Fruit fly (Drosophila melanogaster) whole organism, pupa: ENCODE results near the gene abd-A.
A peak's percentile ranks its signal among the peaks of the same experiment; 100 is the strongest.

Source experiments
- CG10348 ChIP-seq: fragments of 200-800 bp; sonication (Bioruptor generic); IDR thresholded peaks from 2 replicates; pipeline ENCODE4 v1.3.6; 2022; ENCODE audit warnings: missing biosample characterization, missing genetic modification characterization
- CG12605 ChIP-seq: fragments of 200-800 bp; sonication (Bioruptor generic); IDR thresholded peaks from 2 replicates; pipeline ENCODE4 v1.3.6; 2022; ENCODE audit warnings: missing biosample characterization, missing genetic modification characterization
- CG13204 ChIP-seq: fragments of 200-800 bp; sonication (Bioruptor generic); optimal IDR thresholded peaks from 2 replicates; lab custom pipeline; 2018; ENCODE audit warnings: missing biosample characterization, mild to moderate bottlenecking, missing genetic modification characterization, moderate library complexity
- CG14655 ChIP-seq: fragments of 200-800 bp; sonication (Bioruptor generic); optimal IDR thresholded peaks from 3 replicates; lab custom pipeline; 2017; ENCODE audit warnings: mild to moderate bottlenecking, missing biosample characterization, missing genetic modification reagents, missing genetic modification characterization
- CG15710 ChIP-seq: fragments of 200-800 bp; sonication (Bioruptor generic); optimal IDR thresholded peaks from 2 replicates; lab custom pipeline; 2018; ENCODE audit warnings: missing biosample characterization, mild to moderate bottlenecking, missing genetic modification characterization, moderate library complexity
- CG17806 ChIP-seq: fragments of 200-800 bp; sonication (Bioruptor generic); optimal IDR thresholded peaks from 2 replicates; lab custom pipeline; 2018; ENCODE audit warnings: missing biosample characterization, mild to moderate bottlenecking, missing genetic modification characterization, moderate library complexity
- CG32121 ChIP-seq: fragments of 200-800 bp; sonication (Bioruptor generic); IDR thresholded peaks from 2 replicates; pipeline ENCODE4 v1.3.6; 2022; ENCODE audit warnings: missing biosample characterization, missing genetic modification characterization
- CG34367 ChIP-seq: fragments of 200-800 bp; sonication (Bioruptor generic); optimal IDR thresholded peaks from 2 replicates; lab custom pipeline; 2018; ENCODE audit warnings: missing biosample characterization, mild to moderate bottlenecking, missing genetic modification characterization
- CG4496 ChIP-seq: fragments of 200-800 bp; sonication (Bioruptor generic); IDR thresholded peaks from 3 replicates; pipeline ENCODE4 v1.3.6; 2022; ENCODE audit warnings: missing biosample characterization, missing genetic modification characterization
- CG8159 ChIP-seq: fragments of 200-800 bp; sonication (Bioruptor generic); optimal IDR thresholded peaks from 3 replicates; lab custom pipeline; 2018; ENCODE audit warnings: missing biosample characterization, mild to moderate bottlenecking, missing genetic modification characterization, moderate library complexity
- CG8301 ChIP-seq: fragments of 200-800 bp; sonication (Bioruptor generic); optimal IDR thresholded peaks from 2 replicates; lab custom pipeline; 2018; ENCODE audit warnings: missing biosample characterization, mild to moderate bottlenecking, missing genetic modification characterization
- CG9948 ChIP-seq: fragments of 200-800 bp; sonication (Bioruptor generic); optimal IDR thresholded peaks from 2 replicates; lab custom pipeline; 2018; ENCODE audit warnings: missing biosample characterization, mild to moderate bottlenecking, missing genetic modification characterization, moderate library complexity
- D1 ChIP-seq: fragments of 200-800 bp; sonication (Bioruptor generic); optimal IDR thresholded peaks from 2 replicates; lab custom pipeline; 2018; ENCODE audit warnings: missing biosample characterization, mild to moderate bottlenecking, missing genetic modification characterization, moderate library complexity
- EcR ChIP-seq: fragments of 200-800 bp; sonication (Bioruptor generic); optimal IDR thresholded peaks from 3 replicates; lab custom pipeline; 2019; ENCODE audit warnings: missing biosample characterization, missing genetic modification characterization, mild to moderate bottlenecking, moderate library complexity, missing genetic modification reagents
- Ets98B ChIP-seq: fragments of 200-800 bp; sonication (Bioruptor generic); IDR thresholded peaks from 2 replicates; pipeline ENCODE4 v1.3.6; 2022; ENCODE audit warnings: missing biosample characterization, missing genetic modification characterization
- Pif1A ChIP-seq: fragments of 200-800 bp; sonication (Bioruptor generic); optimal IDR thresholded peaks from 3 replicates; lab custom pipeline; 2016; ENCODE audit warnings: missing biosample characterization, missing genetic modification characterization
- Pif1B ChIP-seq: fragments of 200-800 bp; sonication (Bioruptor generic); optimal IDR thresholded peaks from 3 replicates; lab custom pipeline; 2016; ENCODE audit warnings: missing biosample characterization, missing genetic modification characterization
- Snoo ChIP-seq: fragments of 200-800 bp; sonication (Bioruptor generic); optimal IDR thresholded peaks from 3 replicates; lab custom pipeline; 2017; ENCODE audit warnings: missing biosample characterization, mild to moderate bottlenecking, missing genetic modification characterization, inconsistent platforms
- fd96Ca ChIP-seq: fragments of 200-800 bp; sonication (Bioruptor generic); IDR thresholded peaks from 3 replicates; pipeline ENCODE4 v1.3.6; 2022; ENCODE audit warnings: missing biosample characterization, missing genetic modification characterization
- gl ChIP-seq: fragments of 200-800 bp; sonication (Bioruptor generic); optimal IDR thresholded peaks from 2 replicates; lab custom pipeline; 2018; ENCODE audit warnings: missing biosample characterization, mild to moderate bottlenecking, missing genetic modification characterization
- rn ChIP-seq: fragments of 200-800 bp; sonication (Bioruptor generic); IDR thresholded peaks from 2 replicates; pipeline ENCODE4 v1.3.6; 2022; ENCODE audit warnings: missing biosample characterization, missing genetic modification characterization

Gene abd-A

dm6 chr3R:16785056-16785455, 44.8 kb downstream of the abd-A start:
- TF ChIP-seq Pif1A (GFP tag; lab: Kevin White, UChicago) (no peak), CG12605 (GFP tag; lab: Robert Waterston, UW) (no peak), CG4496 (GFP tag; lab: Robert Waterston, UW) (no peak), CG14655 (no peak), CG32121 (no peak), CG15710 (tag; lab: Kevin White, UChicago) (no peak), CG34367 (no peak), CG17806 (tag; lab: Kevin White, UChicago) (no peak), Ets98B (GFP tag; lab: Robert Waterston, UW) (no peak)

- TF ChIP-seq rn (GFP tag; lab: Robert Waterston, UW) (no peak), Snoo (tag; lab: Kevin White, UChicago) (no peak), EcR (GFP tag; lab: Kevin White, UChicago) (no peak), CG32121 (no peak), CG34367 (no peak)
- TF ChIP-seq, all 21 proteins: peak for 0
These were observed 45.9 kb downstream of the abd-A start for dm6 chr3R:16783976-16784375.

dm6 chr3R:16783148-16783708, 46.6 kb downstream of the abd-A start:
- TF ChIP-seq fd96Ca (GFP tag; lab: Robert Waterston, UW): no peak
- TF ChIP-seq CG8301: no peak
- no peak for TF ChIP-seq CG9948 (tag; lab: Kevin White, UChicago)
- TF ChIP-seq Ets98B (GFP tag; lab: Robert Waterston, UW): no peak
- no peak for TF ChIP-seq CG17806 (tag; lab: Kevin White, UChicago)
- no peak for TF ChIP-seq CG34367
- TF ChIP-seq CG10348 (GFP tag; lab: Robert Waterston, UW): no peak
- TF ChIP-seq Pif1A (GFP tag; lab: Kevin White, UChicago): no peak
- no peak for TF ChIP-seq CG8159 (tag; lab: Kevin White, UChicago)
- TF ChIP-seq, all 21 proteins: peak for 0

- TF ChIP-seq fd96Ca (GFP tag; lab: Robert Waterston, UW) (peak; percentile 28; the same call in 1 of the 3 replicates), CG4496 (GFP tag; lab: Robert Waterston, UW) (no peak)
These were observed 47.4 kb downstream of the abd-A start for dm6 chr3R:16782401-16782800.

dm6 chr3R:16773176-16773702, 56.6 kb downstream of the abd-A start:
- TF ChIP-seq CG8301 (no peak), CG9948 (tag; lab: Kevin White, UChicago) (no peak), CG8159 (tag; lab: Kevin White, UChicago) (no peak), Snoo (tag; lab: Kevin White, UChicago) (no peak), CG10348 (GFP tag; lab: Robert Waterston, UW) (no peak)
- TF ChIP-seq, all 21 proteins: peak for 0

- TF ChIP-seq CG17806 (tag; lab: Kevin White, UChicago) (peak; percentile 18), gl (tag; lab: Kevin White, UChicago) (no peak), CG32121 (no peak), EcR (GFP tag; lab: Kevin White, UChicago) (no peak), CG15710 (tag; lab: Kevin White, UChicago) (peak; percentile 33), rn (GFP tag; lab: Robert Waterston, UW) (no peak), CG8301 (no peak), CG8159 (tag; lab: Kevin White, UChicago) (peak; percentile 43), CG9948 (tag; lab: Kevin White, UChicago) (peak; percentile 26), fd96Ca (GFP tag; lab: Robert Waterston, UW) (no peak), CG14655 (peak; percentile 43), Pif1A (GFP tag; lab: Kevin White, UChicago) (no peak)
These were observed 58.0 kb downstream of the abd-A start for dm6 chr3R:16771572-16772425.

dm6 chr3R:16770653-16771377, 59.0 kb downstream of the abd-A start:
- TF ChIP-seq gl (tag; lab: Kevin White, UChicago): no peak
- TF ChIP-seq CG13204 (GFP tag; lab: Kevin White, UChicago): no peak
- no peak for TF ChIP-seq CG12605 (GFP tag; lab: Robert Waterston, UW)
- TF ChIP-seq rn (GFP tag; lab: Robert Waterston, UW): no peak
- no peak for TF ChIP-seq Ets98B (GFP tag; lab: Robert Waterston, UW)
- TF ChIP-seq CG4496 (GFP tag; lab: Robert Waterston, UW): no peak
- no peak for TF ChIP-seq CG8301
- TF ChIP-seq D1 (tag; lab: Kevin White, UChicago): no peak
- no peak for TF ChIP-seq Pif1A (GFP tag; lab: Kevin White, UChicago)
- no peak for TF ChIP-seq Snoo (tag; lab: Kevin White, UChicago)
- no peak for TF ChIP-seq CG32121
- TF ChIP-seq EcR (GFP tag; lab: Kevin White, UChicago): no peak
- TF ChIP-seq CG8159 (tag; lab: Kevin White, UChicago): no peak
- no peak for TF ChIP-seq CG10348 (GFP tag; lab: Robert Waterston, UW)
- TF ChIP-seq Pif1B (GFP tag; lab: Kevin White, UChicago): no peak
- TF ChIP-seq fd96Ca (GFP tag; lab: Robert Waterston, UW): no peak
- TF ChIP-seq CG17806 (tag; lab: Kevin White, UChicago): no peak
- no peak for TF ChIP-seq CG14655
